Fruit fly (Drosophila melanogaster) whole organism, embryonic: Measurements from ENCODE around the gene Iyd.
A peak's percentile ranks its signal among the peaks of the same experiment; 100 is the strongest.

Experiments used
- Aef1 ChIP-seq: fragments of 200-800 bp; sonication (Bioruptor generic); IDR thresholded peaks from 3 replicates; pipeline ENCODE4 v1.3.6; 2022; ENCODE audit warnings: missing biosample characterization, missing genetic modification characterization
- Awh ChIP-seq: fragments of 200-800 bp; sonication (Bioruptor generic); IDR thresholded peaks from 2 replicates; pipeline ENCODE4, ENCODE4 v1.3.6; 2022; ENCODE audit warnings: missing biosample characterization, missing genetic modification characterization
- CG1024 ChIP-seq: fragments of 200-800 bp; sonication (Bioruptor generic); IDR thresholded peaks from 2 replicates; pipeline ENCODE4 v1.3.6; 2022; ENCODE audit warnings: missing biosample characterization, missing genetic modification characterization
- CG12219 ChIP-seq: fragments of 200-800 bp; sonication (Bioruptor generic); optimal IDR thresholded peaks from 3 replicates; lab custom pipeline; 2018; ENCODE audit warnings: missing biosample characterization, mild to moderate bottlenecking, missing genetic modification characterization
- CG13123 ChIP-seq: fragments of 200-800 bp; sonication (Bioruptor generic); optimal IDR thresholded peaks from 2 replicates; lab custom pipeline; 2016; ENCODE audit warnings: missing biosample characterization, missing genetic modification characterization
- CG14965 ChIP-seq: fragments of 200-800 bp; sonication (Bioruptor generic); optimal IDR thresholded peaks from 2 replicates; lab custom pipeline; 2016; ENCODE audit warnings: missing biosample characterization, missing genetic modification characterization, borderline replicate concordance
- CG1603 ChIP-seq: fragments of 200-800 bp; sonication (Bioruptor generic); optimal IDR thresholded peaks from 2 replicates; lab custom pipeline; 2019; ENCODE audit warnings: missing biosample characterization, mild to moderate bottlenecking, missing genetic modification characterization, moderate library complexity
- CG1647 ChIP-seq: fragments of 200-800 bp; sonication (Bioruptor generic); optimal IDR thresholded peaks from 3 replicates; lab custom pipeline; 2016; ENCODE audit warnings: missing biosample characterization, missing genetic modification characterization
- CG17361 ChIP-seq: fragments of 200-800 bp; sonication (Bioruptor generic); IDR thresholded peaks from 3 replicates; pipeline ENCODE4 v1.3.6; 2022; ENCODE audit warnings: missing biosample characterization, missing genetic modification characterization
- CG18476 ChIP-seq: fragments of 200-800 bp; sonication (Bioruptor generic); optimal IDR thresholded peaks from 2 replicates; lab custom pipeline; 2016; ENCODE audit warnings: missing biosample characterization, mild to moderate bottlenecking, missing genetic modification characterization
- CG2129 ChIP-seq: fragments of 200-800 bp; sonication (Bioruptor generic); IDR thresholded peaks from 2 replicates; pipeline ENCODE4 v1.3.6; 2022; ENCODE audit warnings: missing biosample characterization, missing genetic modification characterization; ENCODE audit not compliant: partially characterized antibody
- CG3065 ChIP-seq: fragments of 200-800 bp; sonication (Bioruptor generic); optimal IDR thresholded peaks from 2 replicates; lab custom pipeline; 2016; ENCODE audit warnings: missing biosample characterization, missing genetic modification characterization
- CG3847 ChIP-seq: fragments of 200-800 bp; sonication (Bioruptor generic); IDR thresholded peaks from 2 replicates; pipeline ENCODE4 v1.3.6; 2022; ENCODE audit warnings: missing biosample characterization, missing genetic modification characterization
- CG42726 ChIP-seq: fragments of 200-800 bp; sonication (Bioruptor generic); IDR thresholded peaks from 2 replicates; pipeline ENCODE4 v1.3.6; 2022; ENCODE audit warnings: missing biosample characterization, missing genetic modification characterization; ENCODE audit not compliant: partially characterized antibody
- CG4730 ChIP-seq: fragments of 200-800 bp; sonication (Bioruptor generic); IDR thresholded peaks from 2 replicates; pipeline ENCODE4 v1.3.6; 2022; ENCODE audit warnings: missing biosample characterization, missing genetic modification characterization
- CG6689 ChIP-seq: fragments of 200-800 bp; sonication (Bioruptor generic); IDR thresholded peaks from 2 replicates; pipeline ENCODE4 v1.3.6; 2022; ENCODE audit warnings: missing biosample characterization, missing genetic modification characterization
- CG8478 ChIP-seq: fragments of >200 bp; optimal IDR thresholded peaks from 2 replicates; lab custom pipeline; 2018
- CG9215 ChIP-seq: fragments of 200-800 bp; sonication (Bioruptor generic); IDR thresholded peaks from 2 replicates; pipeline ENCODE4 v1.3.6; 2022; ENCODE audit warnings: missing biosample characterization, missing genetic modification characterization
- CG9797 ChIP-seq: fragments of 200-800 bp; sonication (Bioruptor generic); optimal IDR thresholded peaks from 3 replicates; lab custom pipeline; 2018; ENCODE audit warnings: missing biosample characterization, mild to moderate bottlenecking, missing genetic modification characterization
- CG9932 ChIP-seq: fragments of 200-800 bp; sonication (Bioruptor generic); IDR thresholded peaks from 2 replicates; pipeline ENCODE4 v1.3.6; 2022; ENCODE audit warnings: missing biosample characterization, missing genetic modification characterization
- Drgx ChIP-seq: fragments of 200-800 bp; sonication (Bioruptor generic); IDR thresholded peaks from 2 replicates; pipeline ENCODE4 v1.3.6; 2022; ENCODE audit warnings: missing biosample characterization, missing genetic modification characterization
- Fer3 ChIP-seq: fragments of 200-800 bp; sonication (Bioruptor generic); optimal IDR thresholded peaks from 2 replicates; lab custom pipeline; 2018; ENCODE audit warnings: missing biosample characterization, mild to moderate bottlenecking, missing genetic modification characterization, moderate library complexity
- GATAe ChIP-seq: fragments of 200-800 bp; sonication (Bioruptor generic); conservative IDR thresholded peaks from 2 replicates; pipeline ENCODE4 v1.3.6; 2022; ENCODE audit warnings: missing biosample characterization, missing genetic modification characterization
- Gsc ChIP-seq: fragments of 200-800 bp; sonication (Bioruptor generic); IDR thresholded peaks from 2 replicates; pipeline ENCODE4 v1.3.6; 2022; ENCODE audit warnings: missing biosample characterization, missing genetic modification characterization
- Gug ChIP-seq: fragments of 200-800 bp; sonication (Bioruptor generic); IDR thresholded peaks from 4 replicates; pipeline ENCODE4 v1.3.6; 2022; ENCODE audit warnings: missing biosample characterization, missing genetic modification characterization
- H15 ChIP-seq: fragments of 200-800 bp; sonication (Bioruptor generic); IDR thresholded peaks from 3 replicates; pipeline ENCODE4 v1.3.6; 2022; ENCODE audit warnings: missing biosample characterization, missing genetic modification characterization
- Hmr ChIP-seq: fragments of 200-800 bp; sonication (Bioruptor generic); optimal IDR thresholded peaks from 3 replicates; lab custom pipeline; 2017; ENCODE audit warnings: mild to moderate bottlenecking, missing biosample characterization, missing genetic modification reagents, missing genetic modification characterization
- Hsf ChIP-seq: fragments of 200-800 bp; sonication (Bioruptor generic); optimal IDR thresholded peaks from 3 replicates; lab custom pipeline; 2016; ENCODE audit warnings: missing biosample characterization, missing genetic modification characterization
- NfI ChIP-seq: fragments of 200-800 bp; sonication (Bioruptor generic); optimal IDR thresholded peaks from 3 replicates; lab custom pipeline; 2018; ENCODE audit warnings: missing biosample characterization, mild to moderate bottlenecking, missing genetic modification characterization, moderate library complexity
- Ravus ChIP-seq: fragments of 200-800 bp; sonication (Bioruptor generic); IDR thresholded peaks from 2 replicates; pipeline ENCODE4 v1.3.6; 2022; ENCODE audit warnings: missing biosample characterization, missing genetic modification characterization
- Six4 ChIP-seq: fragments of 200-800 bp; sonication (Bioruptor generic); optimal IDR thresholded peaks from 2 replicates; lab custom pipeline; 2016; ENCODE audit warnings: missing biosample characterization, missing genetic modification characterization
- Sox100B ChIP-seq: fragments of 200-800 bp; sonication (Bioruptor generic); optimal IDR thresholded peaks from 3 replicates; lab custom pipeline; 2018; ENCODE audit warnings: missing biosample characterization, mild to moderate bottlenecking, missing genetic modification characterization
- Trl ChIP-seq, 3 experiments: fragments of >200 bp in 2 of 3; fragments of 200-800 bp in 1 of 3; sonication (Bioruptor generic) in 1 of 3; optimal IDR thresholded peaks; 2 replicates in 1 of 3; 3 replicates in 2 of 3; lab custom pipeline; 2016 to 2017; ENCODE audit warnings: missing biosample characterization in 1 of 3, missing genetic modification characterization in 1 of 3
- Usf ChIP-seq: fragments of 200-800 bp; sonication (Bioruptor generic); optimal IDR thresholded peaks from 2 replicates; lab custom pipeline; 2017; ENCODE audit warnings: missing genotype, missing biosample characterization, missing genetic modification characterization
- ato ChIP-seq: fragments of 200-800 bp; sonication (Bioruptor generic); IDR thresholded peaks from 2 replicates; pipeline ENCODE4 v1.3.6; 2022; ENCODE audit warnings: missing biosample characterization, missing genetic modification characterization; ENCODE audit not compliant: partially characterized antibody
- chm ChIP-seq: fragments of 200-800 bp; sonication (Bioruptor generic); IDR thresholded peaks from 2 replicates; pipeline ENCODE4 v1.3.6; 2022; ENCODE audit warnings: missing biosample characterization, missing genetic modification characterization
- esg ChIP-seq: fragments of 200-800 bp; sonication (Bioruptor generic); conservative IDR thresholded peaks from 2 replicates; pipeline ENCODE4 v1.3.6; 2022; ENCODE audit warnings: missing biosample characterization, missing genetic modification characterization
- hb ChIP-seq: fragments of 200-800 bp; sonication (Bioruptor generic); IDR thresholded peaks from 3 replicates; pipeline ENCODE4 v1.3.6; 2022; ENCODE audit warnings: missing biosample characterization, missing genetic modification characterization; ENCODE audit not compliant: partially characterized antibody
- ind ChIP-seq: fragments of 200-800 bp; sonication (Bioruptor generic); optimal IDR thresholded peaks from 3 replicates; lab custom pipeline; 2016; ENCODE audit warnings: missing biosample characterization, missing genetic modification characterization
- kay ChIP-seq: fragments of 200-800 bp; sonication (Bioruptor generic); optimal IDR thresholded peaks from 2 replicates; lab custom pipeline; 2016; ENCODE audit warnings: missing biosample characterization, missing genetic modification characterization
- luna ChIP-seq: fragments of 200-800 bp; sonication (Bioruptor generic); optimal IDR thresholded peaks from 2 replicates; lab custom pipeline; 2016; ENCODE audit warnings: missing biosample characterization, missing genetic modification characterization
- nerfin-1 ChIP-seq: fragments of 200-800 bp; sonication (Bioruptor generic); optimal IDR thresholded peaks from 3 replicates; lab custom pipeline; 2019; ENCODE audit warnings: missing biosample characterization, mild to moderate bottlenecking, missing genetic modification characterization, moderate library complexity
- peb ChIP-seq: fragments of 200-800 bp; sonication (Bioruptor generic); IDR thresholded peaks from 2 replicates; pipeline ENCODE4 v1.3.6; 2022; ENCODE audit warnings: missing biosample characterization, missing genetic modification characterization
- pzg ChIP-seq: fragments of 200-800 bp; sonication (Bioruptor generic); optimal IDR thresholded peaks from 3 replicates; lab custom pipeline; 2018; ENCODE audit warnings: missing biosample characterization, mild to moderate bottlenecking, missing genetic modification characterization, moderate library complexity
- ranshi ChIP-seq: fragments of 200-800 bp; sonication (Bioruptor generic); IDR thresholded peaks from 2 replicates; pipeline ENCODE4 v1.3.6; 2022; ENCODE audit warnings: missing biosample characterization, missing genetic modification characterization
- salm ChIP-seq: fragments of 200-800 bp; sonication (Bioruptor generic); optimal IDR thresholded peaks from 2 replicates; lab custom pipeline; 2018; ENCODE audit warnings: missing biosample characterization, mild to moderate bottlenecking, missing genetic modification characterization
- sqz ChIP-seq: fragments of 200-800 bp; sonication (Bioruptor generic); optimal IDR thresholded peaks from 3 replicates; lab custom pipeline; 2018; ENCODE audit warnings: missing biosample characterization, mild to moderate bottlenecking, missing genetic modification characterization
- ssp ChIP-seq: fragments of 200-800 bp; sonication (Bioruptor generic); IDR thresholded peaks from 2 replicates; pipeline ENCODE4 v1.3.6; 2022; ENCODE audit warnings: missing biosample characterization, missing genetic modification characterization
- twi ChIP-seq: fragments of 200-800 bp; optimal IDR thresholded peaks from 2 replicates; lab custom pipeline; 2019; ENCODE audit warnings: missing biosample characterization, mild to moderate bottlenecking, missing genetic modification characterization, moderate library complexity
- zf30C ChIP-seq: fragments of 200-800 bp; sonication (Bioruptor generic); optimal IDR thresholded peaks from 3 replicates; lab custom pipeline; 2018; ENCODE audit warnings: missing biosample characterization, mild to moderate bottlenecking, missing genetic modification characterization

Gene Iyd

DNA sequence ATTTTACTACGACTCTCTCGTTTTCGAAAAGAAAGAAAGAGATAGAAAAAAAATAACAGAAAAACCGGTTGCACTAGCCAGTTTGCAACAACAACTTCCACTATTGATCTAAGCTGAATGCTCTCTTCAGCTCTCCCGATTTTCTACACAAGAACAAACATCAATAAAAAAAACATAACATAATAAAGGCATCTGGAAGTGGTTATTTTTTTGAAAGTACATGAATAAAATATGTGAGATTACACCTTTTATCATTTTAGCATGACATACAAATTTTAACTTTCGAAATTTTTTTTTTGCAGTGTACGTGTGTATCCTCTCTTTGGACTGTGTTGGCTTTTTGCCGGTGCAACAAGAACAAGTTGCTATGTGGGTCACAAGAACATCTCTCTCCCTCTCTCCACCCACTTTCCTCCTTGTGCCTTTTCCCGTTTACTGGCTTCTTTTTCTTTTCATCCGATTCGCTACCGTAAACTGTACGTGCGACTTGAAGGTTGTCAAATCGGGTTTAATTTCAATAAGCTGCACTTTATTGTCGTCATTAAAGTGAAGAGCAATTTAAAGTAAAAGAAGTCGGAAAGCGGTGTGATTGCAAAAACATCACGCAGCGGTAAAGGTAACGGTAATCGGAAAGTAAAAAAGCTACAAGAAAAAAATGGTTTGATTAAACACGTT lies 11.4 kb downstream of the Iyd start (continued):
- peak; percentile 93 for TF ChIP-seq esg
- peak; percentile 94 for TF ChIP-seq CG1024 (GFP tag; lab: Robert Waterston, UW)
- peak; percentile 46 for TF ChIP-seq CG9797 (GFP tag; lab: Kevin White, UChicago)
- TF ChIP-seq Trl (optimal IDR thresholded peaks at IDR 0.05; lab: Kevin White, UChicago) = peak; percentile 35 to 55
- TF ChIP-seq Trl (GFP tag; optimal IDR thresholded peaks at IDR 0.05; lab: Kevin White, UChicago) = peak; percentile 97
- peak; percentile 74 for TF ChIP-seq Gsc (GFP tag; lab: Robert Waterston, UW)
- peak; percentile 91 for TF ChIP-seq peb (GFP tag; lab: Robert Waterston, UW)
- TF ChIP-seq GATAe (GFP tag; lab: Robert Waterston, UW) = peak; percentile 62
- TF ChIP-seq nerfin-1 (tag; lab: Kevin White, UChicago) = peak; percentile 93
- peak; percentile 78 for TF ChIP-seq CG9215
- peak; percentile 91 for TF ChIP-seq zf30C (GFP tag; lab: Kevin White, UChicago)
- no peak for TF ChIP-seq CG42726
- TF ChIP-seq Aef1 (GFP tag; lab: Robert Waterston, UW) = peak; percentile 94
- peak; percentile 91 for TF ChIP-seq kay (GFP tag; lab: Kevin White, UChicago)
- TF ChIP-seq CG14965 (GFP tag; lab: Kevin White, UChicago) = peak; percentile 85
- no peak for TF ChIP-seq CG2129 (GFP tag; lab: Robert Waterston, UW)
- peak; percentile 97 for TF ChIP-seq CG17361
- TF ChIP-seq CG1603 = peak; percentile 95
- peak; percentile 91 for TF ChIP-seq Fer3
- peak; percentile 92 for TF ChIP-seq CG13123
- peak; percentile 80 for TF ChIP-seq CG9932 (GFP tag; lab: Robert Waterston, UW)
- peak; percentile 77 for TF ChIP-seq Usf
- TF ChIP-seq ssp (GFP tag; lab: Robert Waterston, UW) = peak; percentile 86
- no peak for TF ChIP-seq CG8478 (lab: Kevin White, UChicago)
- TF ChIP-seq chm (GFP tag; lab: Robert Waterston, UW) = peak; percentile 99
- TF ChIP-seq Ravus (GFP tag; lab: Robert Waterston, UW) = peak; percentile 80
- peak; percentile 94 for TF ChIP-seq CG4730 (GFP tag; lab: Robert Waterston, UW)
- TF ChIP-seq CG1647 (GFP tag; lab: Kevin White, UChicago) = peak; percentile 91
- TF ChIP-seq CG3847 = peak; percentile 90
- peak; percentile 95 for TF ChIP-seq CG18476 (GFP tag; lab: Kevin White, UChicago)
- TF ChIP-seq Six4 = peak; percentile 96
- TF ChIP-seq twi (tag; lab: Kevin White, UChicago) = peak; percentile 89
- peak; percentile 95 for TF ChIP-seq NfI (GFP tag; lab: Kevin White, UChicago)
- peak; percentile 97 for TF ChIP-seq sqz (GFP tag; lab: Kevin White, UChicago)
- no peak for TF ChIP-seq hb (GFP tag; lab: Robert Waterston, UW)
- peak; percentile 37 for TF ChIP-seq luna (GFP tag; lab: Kevin White, UChicago)
- peak; percentile 99 for TF ChIP-seq Drgx
- peak; percentile 91 for TF ChIP-seq CG3065 (GFP tag; lab: Kevin White, UChicago)
- TF ChIP-seq Awh (GFP tag; lab: Robert Waterston, UW) = peak; percentile 98
- TF ChIP-seq salm (tag; lab: Kevin White, UChicago) = peak; percentile 96
- peak; percentile 87 for TF ChIP-seq Gug (GFP tag; lab: Robert Waterston, UW)
- TF ChIP-seq CG12219 (GFP tag; lab: Kevin White, UChicago) = peak; percentile 97
- no peak for TF ChIP-seq ato (GFP tag; lab: Robert Waterston, UW)
- TF ChIP-seq Hmr (GFP tag; lab: Kevin White, UChicago) = peak; percentile 86
- TF ChIP-seq CG6689 (GFP tag; lab: Robert Waterston, UW) = peak; percentile 96
- peak; percentile 96 for TF ChIP-seq Sox100B (GFP tag; lab: Kevin White, UChicago)
- TF ChIP-seq H15 = peak; percentile 95
- TF ChIP-seq ind = peak; percentile 94
- TF ChIP-seq pzg (GFP tag; lab: Kevin White, UChicago) = no peak
- TF ChIP-seq Hsf (GFP tag; lab: Kevin White, UChicago) = peak; percentile 97
- TF ChIP-seq ranshi (GFP tag; lab: Robert Waterston, UW) = peak; percentile 96
